Fruit fly (Drosophila melanogaster): Measurements from ENCODE around the gene mus302.

The mus302 gene

dm6 chr3L:16804627-16805026 lies 25.1 kb upstream of the mus302 start, which contains the start of gene nudC:
nudC (plus strand) TSS chr3L:16804994.
- TF ChIP-seq CG12768 (GFP tag; optimal IDR thresholded peaks at IDR 0.05), result peak; percentile 27
- TF ChIP-seq CG11617 (GFP tag; optimal IDR thresholded peaks at IDR 0.05), result no peak
- TF ChIP-seq Crg-1 (GFP tag; optimal IDR thresholded peaks at IDR 0.05), result peak; percentile 60
- peak; percentile 72 for TF ChIP-seq kay (GFP tag; ENCODE audit: borderline replicate concordance)
- TF ChIP-seq tj (GFP tag; optimal IDR thresholded peaks at IDR 0.05), result peak; percentile 85
- TF ChIP-seq cic (GFP tag; optimal IDR thresholded peaks at IDR 0.05), result peak; percentile 59
- peak; percentile 36 for TF ChIP-seq CG7101 (tag; optimal IDR thresholded peaks at IDR 0.05)
- peak; percentile 16 for TF ChIP-seq pad (GFP tag; optimal IDR thresholded peaks at IDR 0.05)
- TF ChIP-seq Mnt (GFP tag; optimal IDR thresholded peaks at IDR 0.05), result peak; percentile 21
- TF ChIP-seq toe (GFP tag; optimal IDR thresholded peaks at IDR 0.05), result no peak
- peak; percentile 50 for TF ChIP-seq CG7045 (GFP tag; optimal IDR thresholded peaks at IDR 0.05)
- peak; percentile 68 for TF ChIP-seq ovo (GFP tag; optimal IDR thresholded peaks at IDR 0.05)
- no peak for TF ChIP-seq Clk (GFP tag; optimal IDR thresholded peaks at IDR 0.05)
- TF ChIP-seq CG1620 (GFP tag; optimal IDR thresholded peaks at IDR 0.05), result peak; percentile 37
- TF ChIP-seq cnc (optimal IDR thresholded peaks at IDR 0.05), result no peak

DNA sequence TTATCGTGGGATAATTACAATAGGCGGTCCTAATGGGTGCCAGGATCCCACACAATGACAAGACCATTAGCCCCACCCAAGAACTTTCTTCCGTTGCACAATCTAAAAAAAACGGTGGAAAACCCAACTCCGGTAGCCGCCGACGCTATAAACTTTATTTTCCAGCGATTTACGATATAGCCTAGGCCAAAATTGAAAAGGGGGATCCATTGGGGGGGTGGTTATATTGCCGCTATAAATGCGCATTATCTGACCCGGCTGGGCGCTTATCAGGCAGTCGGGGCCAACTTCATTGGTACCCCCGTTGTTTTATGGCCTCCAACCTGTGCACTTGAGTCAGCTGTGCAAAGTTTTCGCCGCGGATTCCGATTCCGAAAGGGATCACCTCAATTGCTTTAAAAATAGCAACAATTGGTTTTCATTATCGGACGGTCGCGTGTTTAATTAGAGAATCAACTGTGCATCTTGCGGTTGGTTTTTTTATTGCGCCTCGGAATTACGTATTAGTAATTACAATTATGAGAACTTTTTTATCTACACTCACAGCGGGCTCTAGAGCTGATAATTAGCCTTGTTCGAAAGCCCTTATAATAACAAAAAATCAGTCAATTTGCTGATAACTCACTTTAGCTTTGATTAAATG lies 24.3 kb upstream of the mus302 start:
- TF ChIP-seq cnc (optimal IDR thresholded peaks at IDR 0.05) (no peak), CG14711 (tag; optimal IDR thresholded peaks at IDR 0.05) (peak; percentile 53), Hr96 (GFP tag; optimal IDR thresholded peaks at IDR 0.05) (peak; percentile 63), Crg-1 (GFP tag; optimal IDR thresholded peaks at IDR 0.05) (peak; percentile 49), pad (GFP tag; optimal IDR thresholded peaks at IDR 0.05) (peak; percentile 61), Mnt (GFP tag; optimal IDR thresholded peaks at IDR 0.05) (peak; percentile 59), CG1620 (GFP tag; optimal IDR thresholded peaks at IDR 0.05) (no peak), CG7045 (GFP tag; optimal IDR thresholded peaks at IDR 0.05) (peak; percentile 93), CG33017 (tag; optimal IDR thresholded peaks at IDR 0.05) (peak; percentile 62), CG5204 (GFP tag; optimal IDR thresholded peaks at IDR 0.05) (peak; percentile 47), CG12768 (GFP tag; optimal IDR thresholded peaks at IDR 0.05) (peak; percentile 93), ovo (GFP tag; optimal IDR thresholded peaks at IDR 0.05) (peak; percentile 66), toe (GFP tag; optimal IDR thresholded peaks at IDR 0.05) (peak; percentile 59), cic (GFP tag; optimal IDR thresholded peaks at IDR 0.05) (peak; percentile 91), CG7101 (tag; optimal IDR thresholded peaks at IDR 0.05) (peak; percentile 37), Clk (GFP tag; optimal IDR thresholded peaks at IDR 0.05) (peak; percentile 74), bab1 (GFP tag; optimal IDR thresholded peaks at IDR 0.05) (no peak), kay (GFP tag; ENCODE audit: borderline replicate concordance) (no peak), tj (GFP tag; optimal IDR thresholded peaks at IDR 0.05) (peak; percentile 32), CG11617 (GFP tag; optimal IDR thresholded peaks at IDR 0.05) (peak; percentile 49)

- TF ChIP-seq Crg-1 (GFP tag; optimal IDR thresholded peaks at IDR 0.05) (no peak), CG11617 (GFP tag; optimal IDR thresholded peaks at IDR 0.05) (no peak)
Observed at dm6 chr3L:16803273-16803672, 23.7 kb upstream of the mus302 start.

DNA sequence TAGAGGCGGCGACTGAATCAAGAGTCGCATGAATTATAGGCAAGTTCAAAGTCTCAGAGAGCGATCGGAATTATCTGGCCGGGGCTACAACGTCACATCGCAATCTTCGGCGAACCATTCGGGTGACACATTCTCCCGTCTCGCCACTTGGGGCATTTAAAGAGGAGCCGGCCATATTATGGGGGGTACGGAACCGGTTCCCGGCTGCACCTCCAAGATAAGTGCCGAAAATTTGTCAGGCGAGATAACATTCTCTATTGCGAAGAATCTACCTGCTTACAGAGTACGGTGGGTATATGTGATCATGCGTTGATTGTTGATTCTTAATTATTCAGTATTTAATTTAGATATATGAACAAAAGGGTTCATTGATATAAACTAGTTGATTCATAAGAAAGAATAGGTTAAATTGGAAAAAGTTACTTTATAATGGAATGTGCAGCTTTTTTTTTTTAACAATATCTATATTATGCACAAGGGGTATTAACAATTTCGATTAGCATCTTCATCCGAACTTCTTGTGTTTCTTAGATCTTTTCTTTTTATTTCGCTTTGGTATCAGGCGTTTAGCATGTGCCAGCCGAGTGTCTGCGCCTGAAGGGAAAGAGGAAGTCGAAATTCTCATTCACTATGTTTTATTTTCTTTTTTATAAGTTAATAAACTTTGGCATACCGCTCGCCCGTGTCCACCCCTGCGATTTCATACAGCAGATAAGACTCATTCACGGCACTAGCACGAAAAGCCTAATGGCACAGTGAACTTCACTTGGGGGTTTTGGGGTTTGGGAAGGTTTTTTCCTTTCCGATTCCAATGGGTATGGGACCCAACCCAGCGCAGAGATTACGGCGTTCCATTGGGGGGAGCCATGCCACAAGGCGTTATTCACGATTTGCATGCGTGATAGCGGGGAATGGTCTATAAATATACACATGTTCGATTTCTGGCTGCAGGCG lies 22.2 kb upstream of the mus302 start:
- TF ChIP-seq tj (GFP tag; optimal IDR thresholded peaks at IDR 0.05) (no peak), CG12768 (GFP tag; optimal IDR thresholded peaks at IDR 0.05) (peak; percentile 70), CG14711 (tag; optimal IDR thresholded peaks at IDR 0.05) (peak; percentile 3), Clk (GFP tag; optimal IDR thresholded peaks at IDR 0.05) (no peak), pad (GFP tag; optimal IDR thresholded peaks at IDR 0.05) (no peak), CG7101 (tag; optimal IDR thresholded peaks at IDR 0.05) (no peak), CG7045 (GFP tag; optimal IDR thresholded peaks at IDR 0.05) (peak; percentile 12), CG11617 (GFP tag; optimal IDR thresholded peaks at IDR 0.05) (no peak), Mnt (GFP tag; optimal IDR thresholded peaks at IDR 0.05) (no peak), Crg-1 (GFP tag; optimal IDR thresholded peaks at IDR 0.05) (no peak), toe (GFP tag; optimal IDR thresholded peaks at IDR 0.05) (peak; percentile 22), ovo (GFP tag; optimal IDR thresholded peaks at IDR 0.05) (no peak), cnc (optimal IDR thresholded peaks at IDR 0.05) (no peak), bab1 (GFP tag; optimal IDR thresholded peaks at IDR 0.05) (no peak), Hr96 (GFP tag; optimal IDR thresholded peaks at IDR 0.05) (no peak), CG33017 (tag; optimal IDR thresholded peaks at IDR 0.05) (no peak), kay (GFP tag; ENCODE audit: borderline replicate concordance) (peak; percentile 86), cic (GFP tag; optimal IDR thresholded peaks at IDR 0.05) (peak; percentile 6), CG1620 (GFP tag; optimal IDR thresholded peaks at IDR 0.05) (no peak), CG5204 (GFP tag; optimal IDR thresholded peaks at IDR 0.05) (peak; percentile 6)

DNA sequence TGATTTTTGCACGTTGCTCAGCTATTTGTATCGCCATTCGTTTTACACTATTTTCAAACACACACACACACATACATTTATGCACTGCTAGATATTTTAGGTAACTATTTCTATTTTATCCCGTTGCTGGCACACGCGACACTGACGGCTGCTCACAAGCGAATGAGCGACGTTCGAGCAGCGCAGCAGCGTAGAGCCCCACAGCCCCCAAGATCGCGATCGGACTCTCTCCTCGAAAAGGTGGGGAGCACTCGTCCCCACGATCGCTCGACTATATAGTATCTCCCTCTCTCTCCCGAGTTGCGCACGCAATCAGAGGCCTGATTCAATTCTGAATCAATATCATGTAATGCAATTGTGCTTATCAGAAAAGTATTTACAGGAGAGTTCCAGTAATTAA lies 20.5 kb upstream of the mus302 start:
- TF ChIP-seq ovo (GFP tag; optimal IDR thresholded peaks at IDR 0.05) (peak; percentile 66), toe (GFP tag; optimal IDR thresholded peaks at IDR 0.05) (peak; percentile 48), Hr96 (GFP tag; optimal IDR thresholded peaks at IDR 0.05) (peak; percentile 52), kay (GFP tag; ENCODE audit: borderline replicate concordance) (peak; percentile 97), tj (GFP tag; optimal IDR thresholded peaks at IDR 0.05) (peak; percentile 28), CG7045 (GFP tag; optimal IDR thresholded peaks at IDR 0.05) (peak; percentile 15), cic (GFP tag; optimal IDR thresholded peaks at IDR 0.05) (no peak), bab1 (GFP tag; optimal IDR thresholded peaks at IDR 0.05) (peak; percentile 41), CG11617 (GFP tag; optimal IDR thresholded peaks at IDR 0.05) (peak; percentile 19), Crg-1 (GFP tag; optimal IDR thresholded peaks at IDR 0.05) (no peak), CG33017 (tag; optimal IDR thresholded peaks at IDR 0.05) (peak; percentile 68), CG12768 (GFP tag; optimal IDR thresholded peaks at IDR 0.05) (peak; percentile 83), Mnt (GFP tag; optimal IDR thresholded peaks at IDR 0.05) (peak; percentile 79), pad (GFP tag; optimal IDR thresholded peaks at IDR 0.05) (peak; percentile 49), CG1620 (GFP tag; optimal IDR thresholded peaks at IDR 0.05) (peak; percentile 57), Clk (GFP tag; optimal IDR thresholded peaks at IDR 0.05) (peak; percentile 12), CG5204 (GFP tag; optimal IDR thresholded peaks at IDR 0.05) (peak; percentile 56), cnc (optimal IDR thresholded peaks at IDR 0.05) (peak in 1 of 2 experiments; percentile 1), CG14711 (tag; optimal IDR thresholded peaks at IDR 0.05) (no peak), CG7101 (tag; optimal IDR thresholded peaks at IDR 0.05) (peak; percentile 67)

All from whole organism, adult.